Worm (Caenorhabditis elegans) whole organism, midembryonic: ENCODE results near the gene F44D12.10.

Source experiments
- T22C8.4 ChIP-seq: fragments of 200-800 bp; sonication (Bioruptor generic); IDR thresholded peaks from 2 replicates; pipeline ENCODE4 v1.3.6; 2022; ENCODE audit warnings: missing genetic modification characterization, missing compliant biosample characterization
- cog-1 ChIP-seq: sonication (generic microtip); optimal IDR thresholded peaks from 2 replicates; lab custom pipeline; 2016; ENCODE audit warnings: missing genetic modification characterization, missing compliant biosample characterization
- med-1 ChIP-seq: sonication (generic microtip); optimal IDR thresholded peaks from 2 replicates; lab custom pipeline; 2017; ENCODE audit warnings: missing genetic modification characterization, mild to moderate bottlenecking, missing compliant biosample characterization, antibody characterized with exemption, missing genetic modification reagents; ENCODE audit not compliant: insufficient read depth
- tab-1 ChIP-seq: fragments of 200-800 bp; sonication (Bioruptor generic); IDR thresholded peaks from 2 replicates; pipeline ENCODE4 v1.3.6; 2022; ENCODE audit warnings: missing genetic modification characterization, missing compliant biosample characterization
- ztf-23 ChIP-seq: fragments of 200-800 bp; sonication (Bioruptor generic); IDR thresholded peaks from 2 replicates; pipeline ENCODE4 v1.3.6; 2022; ENCODE audit warnings: missing genetic modification reagents, missing genetic modification characterization, missing compliant biosample characterization

DNA sequence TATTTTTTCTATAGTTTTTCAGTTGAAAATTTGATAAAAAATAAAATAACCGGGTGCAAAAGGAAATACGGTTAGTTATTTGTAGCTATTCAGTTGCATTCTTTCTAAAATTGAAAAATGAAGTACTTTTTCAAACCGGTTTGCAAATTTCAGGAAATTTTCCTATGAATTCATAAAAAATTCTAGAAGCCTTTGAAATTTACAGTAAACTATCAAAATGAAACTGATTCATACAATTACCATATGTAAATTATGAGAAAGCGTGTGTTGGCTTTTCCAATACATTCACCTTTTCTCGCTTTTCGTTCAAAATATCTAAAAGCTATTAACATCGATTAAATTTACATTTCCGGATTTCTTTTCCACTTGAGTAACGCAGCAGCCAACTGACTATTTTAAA, 19.9 kb downstream of the F44D12.10 start, which contains the start of gene ent-7:
- TF ChIP-seq med-1 (GFP tag; lab: Kevin White, UChicago) (no peak), ztf-23 (GFP tag; lab: Robert Waterston, UW) (no peak), T22C8.4 (no peak), cog-1 (tag; lab: Kevin White, UChicago) (no peak), tab-1 (GFP tag; lab: Robert Waterston, UW) (no peak)
